Worm (Caenorhabditis elegans) whole organism, mixed stage, embryonic: ENCODE results near the gene flp-5.
A peak's percentile ranks its signal among the peaks of the same experiment; 100 is the strongest.

ENCODE experiments used
- M03D4.4 ChIP-seq: sonication (generic microtip); optimal IDR thresholded peaks from 2 replicates; lab custom pipeline; 2017; ENCODE audit warnings: mild to moderate bottlenecking, missing genetic modification characterization, missing compliant biosample characterization
- bed-3 ChIP-seq: fragments of 200-800 bp; sonication (Bioruptor generic); optimal IDR thresholded peaks from 3 replicates; lab custom pipeline; 2018; ENCODE audit warnings: mild to moderate bottlenecking, missing genetic modification characterization, moderate library complexity, missing compliant biosample characterization
- blmp-1 ChIP-seq: fragments of 150-350 bp; optimal IDR thresholded peaks from 2 replicates; lab custom pipeline; 2014; ENCODE audit warnings: missing biosample characterization, missing genetic modification characterization
- ceh-39 ChIP-seq: fragments of 150-350 bp; optimal IDR thresholded peaks from 2 replicates; lab custom pipeline; 2014; ENCODE audit warnings: missing biosample characterization, missing genetic modification characterization
- ceh-83 ChIP-seq: fragments of 200-800 bp; sonication (Bioruptor generic); optimal IDR thresholded peaks from 2 replicates; lab custom pipeline; 2018; ENCODE audit warnings: mild to moderate bottlenecking, missing genetic modification characterization, missing compliant biosample characterization
- cnd-1 ChIP-seq: fragments of 200-800 bp; sonication (Bioruptor generic); optimal IDR thresholded peaks from 2 replicates; lab custom pipeline; 2018; ENCODE audit warnings: mild to moderate bottlenecking, missing genetic modification characterization, missing compliant biosample characterization
- drap-1 ChIP-seq: fragments of 200-800 bp; sonication (Bioruptor generic); optimal IDR thresholded peaks from 3 replicates; lab custom pipeline; 2018; ENCODE audit warnings: mild to moderate bottlenecking, missing genetic modification characterization, missing compliant biosample characterization
- elt-1 ChIP-seq: sonication (generic microtip); optimal IDR thresholded peaks from 2 replicates; lab custom pipeline; 2017; ENCODE audit warnings: missing genetic modification characterization, mild to moderate bottlenecking, missing compliant biosample characterization, antibody characterized with exemption, moderate library complexity, borderline replicate concordance; ENCODE audit not compliant: insufficient read depth
- ham-2 ChIP-seq: fragments of 200-800 bp; sonication (Bioruptor generic); optimal IDR thresholded peaks from 2 replicates; lab custom pipeline; 2018; ENCODE audit warnings: mild to moderate bottlenecking, missing genetic modification characterization, missing compliant biosample characterization
- hlh-1 ChIP-seq: fragments of 150-350 bp; optimal IDR thresholded peaks from 2 replicates; lab custom pipeline; 2014; ENCODE audit warnings: missing biosample characterization, missing genetic modification reagents, missing genetic modification characterization
- lin-13 ChIP-seq: fragments of 150-350 bp; optimal IDR thresholded peaks from 2 replicates; lab custom pipeline; 2014; ENCODE audit warnings: missing biosample characterization, missing genetic modification characterization
- lsy-2 ChIP-seq: fragments of 150-350 bp; optimal IDR thresholded peaks from 2 replicates; lab custom pipeline; 2014; ENCODE audit warnings: missing biosample characterization, missing genetic modification characterization
- mab-5 ChIP-seq: fragments of 150-350 bp; optimal IDR thresholded peaks from 2 replicates; lab custom pipeline; 2014; ENCODE audit warnings: missing biosample characterization, missing genetic modification characterization
- mep-1 ChIP-seq: fragments of 150-350 bp; optimal IDR thresholded peaks from 2 replicates; lab custom pipeline; 2017; ENCODE audit warnings: missing biosample characterization, missing genetic modification reagents, missing genetic modification characterization, inconsistent platforms
- mls-2 ChIP-seq: sonication (generic microtip); optimal IDR thresholded peaks from 2 replicates; lab custom pipeline; 2016; ENCODE audit warnings: mild to moderate bottlenecking, missing genetic modification characterization, moderate library complexity, missing compliant biosample characterization
- nhr-12 ChIP-seq: fragments of 150-350 bp; optimal IDR thresholded peaks from 2 replicates; lab custom pipeline; 2014; ENCODE audit warnings: missing biosample characterization, missing genetic modification characterization
- nhr-2 ChIP-seq: fragments of 150-350 bp; optimal IDR thresholded peaks from 2 replicates; lab custom pipeline; 2014; ENCODE audit warnings: missing biosample characterization, missing genetic modification characterization
- nhr-237 ChIP-seq: fragments of 150-350 bp; optimal IDR thresholded peaks from 2 replicates; lab custom pipeline; 2014; ENCODE audit warnings: missing biosample characterization, missing genetic modification characterization
- pha-4 ChIP-seq: fragments of 150-350 bp; optimal IDR thresholded peaks from 2 replicates; lab custom pipeline; 2018; ENCODE audit warnings: missing biosample characterization, missing genetic modification reagents, missing genetic modification characterization
- sem-2 ChIP-seq: fragments of 200-800 bp; sonication (Bioruptor generic); optimal IDR thresholded peaks from 2 replicates; lab custom pipeline; 2018; ENCODE audit warnings: mild to moderate bottlenecking, missing genetic modification characterization, missing compliant biosample characterization
- sptf-1 ChIP-seq: sonication (generic microtip); optimal IDR thresholded peaks from 2 replicates; lab custom pipeline; 2017; ENCODE audit warnings: mild to moderate bottlenecking, missing genetic modification characterization, moderate library complexity, missing compliant biosample characterization
- unc-120 ChIP-seq: sonication (generic microtip); optimal IDR thresholded peaks from 2 replicates; lab custom pipeline; 2017; ENCODE audit warnings: missing genetic modification characterization, missing compliant biosample characterization; ENCODE audit not compliant: poor library complexity, severe bottlenecking
- unc-39 ChIP-seq: fragments of 150-350 bp; optimal IDR thresholded peaks from 2 replicates; lab custom pipeline; 2014; ENCODE audit warnings: missing biosample characterization, missing genetic modification characterization
- unc-62 ChIP-seq: fragments of 150-350 bp; optimal IDR thresholded peaks from 2 replicates; lab custom pipeline; 2014; ENCODE audit warnings: missing biosample characterization, missing genetic modification reagents, missing genetic modification characterization

Gene flp-5

DNA sequence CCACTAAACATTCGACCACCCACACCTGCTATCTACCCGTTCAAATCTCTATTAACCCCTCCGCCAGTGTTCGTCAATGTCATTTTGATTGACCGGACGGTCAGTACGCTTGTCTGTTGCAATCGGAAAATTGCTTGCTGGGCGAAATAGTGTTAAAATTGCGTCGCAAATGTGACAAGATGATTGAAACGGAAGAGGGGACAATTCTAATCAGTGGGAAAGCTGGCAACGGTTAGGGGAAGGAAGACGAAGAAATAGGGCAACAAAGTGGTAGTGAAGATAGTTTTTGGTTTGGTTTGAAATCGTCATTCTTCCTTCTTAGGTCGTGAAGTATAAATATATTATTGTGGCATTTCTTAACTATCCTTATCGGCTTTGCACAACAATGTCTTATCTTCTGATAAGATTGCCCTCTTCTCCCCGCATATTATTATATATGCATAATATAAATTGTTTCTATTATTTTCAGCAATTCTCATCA lies 40.4 kb downstream of the flp-5 start:
- TF ChIP-seq ham-2 (GFP tag; lab: Kevin White, UChicago) (peak; percentile 53), hlh-1 (tag; lab: Kevin White, UChicago) (peak; percentile 55), unc-62 (GFP tag; lab: Kevin White, UChicago) (peak; percentile 95), blmp-1 (no peak), drap-1 (GFP tag; lab: Kevin White, UChicago) (peak; percentile 7), mab-5 (no peak)
- TF ChIP-seq, all 35 proteins: peak for 4

DNA sequence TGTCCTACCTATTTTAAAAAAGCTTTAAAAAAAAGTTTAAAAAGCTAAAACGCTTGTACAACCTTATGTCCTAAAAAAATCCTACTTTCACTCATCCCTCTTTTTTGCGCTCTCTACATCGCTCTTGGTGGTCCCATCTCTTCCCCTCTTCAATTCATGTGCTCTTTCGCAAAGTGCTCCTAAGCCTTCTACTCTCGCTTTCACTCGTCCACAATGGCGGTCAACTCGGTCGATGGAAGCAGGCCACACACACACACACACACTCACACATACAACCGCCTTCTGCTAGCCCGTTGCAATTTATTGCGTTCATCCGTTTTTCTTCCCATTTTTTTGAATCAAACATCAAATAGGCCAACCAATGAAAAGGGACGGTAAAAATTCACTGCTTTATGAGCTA lies 41.1 kb downstream of the flp-5 start:
- TF ChIP-seq pha-4 (tag; lab: Kevin White, UChicago) (no peak), bed-3 (GFP tag; lab: Kevin White, UChicago) (no peak), unc-120 (tag; lab: Kevin White, UChicago) (peak; percentile 11), lsy-2 (tag; lab: Kevin White, UChicago) (no peak), mls-2 (tag; lab: Kevin White, UChicago) (peak; percentile 80), sptf-1 (tag; lab: Kevin White, UChicago) (peak; percentile 21)

DNA sequence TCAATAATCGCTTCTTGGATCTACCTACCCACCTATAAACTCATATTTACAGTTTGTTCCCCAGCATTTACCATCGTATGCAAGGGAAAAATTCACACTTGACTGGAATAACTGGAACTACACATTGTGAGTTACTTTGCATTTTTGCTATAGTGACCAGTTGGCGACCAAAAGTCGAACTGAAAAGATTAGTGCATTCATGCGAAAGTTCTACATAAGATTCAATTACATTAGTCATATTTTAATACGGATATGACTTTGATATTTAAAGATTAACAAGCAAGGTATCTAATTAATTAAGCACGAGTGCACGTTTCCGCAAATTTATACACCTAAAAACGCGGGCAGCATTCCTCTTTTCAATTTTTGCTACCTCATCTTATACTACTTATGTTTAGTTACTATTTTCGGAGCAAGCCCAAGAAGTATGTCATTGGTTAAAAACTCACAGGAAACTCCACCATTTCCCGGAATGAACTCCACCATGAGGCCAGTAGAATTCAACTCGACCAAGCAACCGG lies 43.0 kb downstream of the flp-5 start, which contains the start of gene jmjd-3.1:
TSS of gene jmjd-3.1 (plus strand) at position 51 of the 521 bp plus-strand sequence.
- TF ChIP-seq bed-3 (GFP tag; lab: Kevin White, UChicago) (no peak), mep-1 (no peak), ceh-39 (tag; lab: Kevin White, UChicago) (no peak), lin-13 (tag; lab: Kevin White, UChicago) (no peak), unc-39 (tag; lab: Kevin White, UChicago) (no peak), pha-4 (tag; lab: Kevin White, UChicago) (no peak), nhr-12 (tag; lab: Kevin White, UChicago) (no peak), hlh-1 (tag; lab: Kevin White, UChicago) (no peak), mls-2 (tag; lab: Kevin White, UChicago) (no peak), M03D4.4 (tag; lab: Kevin White, UChicago) (no peak), ceh-83 (GFP tag; lab: Kevin White, UChicago) (no peak), sptf-1 (tag; lab: Kevin White, UChicago) (no peak), nhr-237 (tag; lab: Kevin White, UChicago) (no peak), ham-2 (GFP tag; lab: Kevin White, UChicago) (no peak), lsy-2 (tag; lab: Kevin White, UChicago) (no peak), cnd-1 (tag; lab: Kevin White, UChicago) (no peak), unc-120 (tag; lab: Kevin White, UChicago) (no peak), elt-1 (tag; lab: Kevin White, UChicago) (no peak), mab-5 (no peak), sem-2 (GFP tag; lab: Kevin White, UChicago) (no peak)

DNA sequence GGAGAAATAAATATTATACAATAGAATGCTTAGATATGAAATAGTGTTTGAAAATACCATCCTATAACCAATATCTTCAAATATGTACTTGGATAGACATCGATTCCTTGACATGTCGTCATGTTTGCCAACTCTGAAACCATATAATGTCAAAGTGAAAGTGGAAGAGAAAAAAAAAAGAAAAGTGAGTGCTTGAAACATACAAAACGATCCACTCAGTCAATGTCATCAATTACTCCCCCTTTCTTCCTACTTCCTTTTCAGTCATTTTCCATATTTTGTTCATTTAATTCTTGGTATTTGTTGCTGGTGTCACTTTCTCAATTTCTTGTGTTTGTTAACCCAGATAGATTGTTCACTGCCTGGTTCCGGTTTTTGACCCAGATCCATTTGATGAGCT lies 52.2 kb downstream of the flp-5 start, which contains the start of gene F18E9.4:
TSS of gene F18E9.4 (plus strand) at position 301 of the 400 bp plus-strand sequence.
- TF ChIP-seq nhr-2 = no peak
- TF ChIP-seq, all 35 proteins: peak for 0
